Fruit fly (Drosophila melanogaster) whole organism, embryonic: ENCODE measurements around the gene ZnT63C.
A peak's percentile ranks its signal among the peaks of the same experiment; 100 is the strongest.

ENCODE experiments used
- CG10267 ChIP-seq: fragments of 200-800 bp; sonication (Bioruptor generic); optimal IDR thresholded peaks from 2 replicates; lab custom pipeline; 2018; ENCODE audit warnings: missing biosample characterization, mild to moderate bottlenecking, missing genetic modification characterization, moderate library complexity
- CG1233 ChIP-seq: fragments of 200-800 bp; sonication (Bioruptor generic); optimal IDR thresholded peaks from 4 replicates; lab custom pipeline; 2018; ENCODE audit warnings: missing biosample characterization, mild to moderate bottlenecking, missing genetic modification characterization
- CG12744 ChIP-seq: fragments of 200-800 bp; sonication (Bioruptor generic); optimal IDR thresholded peaks from 2 replicates; lab custom pipeline; 2016; ENCODE audit warnings: missing biosample characterization, missing genetic modification characterization
- CG13424 ChIP-seq: fragments of 200-800 bp; sonication (Bioruptor generic); optimal IDR thresholded peaks from 2 replicates; lab custom pipeline; 2019; ENCODE audit warnings: missing biosample characterization, mild to moderate bottlenecking, missing genetic modification characterization, moderate library complexity
- CG13775 ChIP-seq: fragments of 200-800 bp; sonication (Bioruptor generic); optimal IDR thresholded peaks from 3 replicates; lab custom pipeline; 2017; ENCODE audit warnings: missing biosample characterization, mild to moderate bottlenecking, missing genetic modification characterization
- CG13894 ChIP-seq: fragments of 200-800 bp; sonication (Bioruptor generic); optimal IDR thresholded peaks from 3 replicates; lab custom pipeline; 2018; ENCODE audit warnings: missing biosample characterization, mild to moderate bottlenecking, missing genetic modification characterization, moderate library complexity
- CG14014 ChIP-seq: fragments of 200-800 bp; sonication (Bioruptor generic); IDR thresholded peaks from 2 replicates; pipeline ENCODE4 v1.3.6; 2022; ENCODE audit warnings: missing biosample characterization, missing genetic modification characterization
- CG14441 ChIP-seq: fragments of 200-800 bp; sonication (Bioruptor generic); IDR thresholded peaks from 2 replicates; pipeline ENCODE4 v1.3.6; 2022; ENCODE audit warnings: missing biosample characterization, missing genetic modification characterization
- CG14965 ChIP-seq: fragments of 200-800 bp; sonication (Bioruptor generic); optimal IDR thresholded peaks from 2 replicates; lab custom pipeline; 2016; ENCODE audit warnings: missing biosample characterization, missing genetic modification characterization, borderline replicate concordance
- CG17186 ChIP-seq: fragments of 200-800 bp; sonication (Bioruptor generic); optimal IDR thresholded peaks from 3 replicates; lab custom pipeline; 2017; ENCODE audit warnings: missing biosample characterization, missing genetic modification reagents, missing genetic modification characterization
- CG17359 ChIP-seq: fragments of 200-800 bp; sonication (Bioruptor generic); optimal IDR thresholded peaks from 3 replicates; lab custom pipeline; 2018; ENCODE audit warnings: missing biosample characterization, mild to moderate bottlenecking, missing genetic modification characterization, moderate library complexity
- CG17568 ChIP-seq: fragments of 200-800 bp; sonication (Bioruptor generic); optimal IDR thresholded peaks from 2 replicates; lab custom pipeline; 2018; ENCODE audit warnings: missing biosample characterization, mild to moderate bottlenecking, missing genetic modification characterization, moderate library complexity
- CG30020 ChIP-seq: fragments of 200-800 bp; optimal IDR thresholded peaks from 2 replicates; lab custom pipeline; 2019; ENCODE audit warnings: missing biosample characterization, mild to moderate bottlenecking, missing genetic modification characterization, moderate library complexity
- CG33213 ChIP-seq: fragments of 200-800 bp; sonication (Bioruptor generic); optimal IDR thresholded peaks from 3 replicates; lab custom pipeline; 2016; ENCODE audit warnings: missing biosample characterization, missing genetic modification characterization
- CG4404 ChIP-seq: fragments of 200-800 bp; sonication (Bioruptor generic); IDR thresholded peaks from 2 replicates; pipeline ENCODE4 v1.3.6; 2022; ENCODE audit warnings: missing biosample characterization, missing genetic modification characterization
- CG6254 ChIP-seq: fragments of 200-800 bp; sonication (Bioruptor generic); optimal IDR thresholded peaks from 3 replicates; lab custom pipeline; 2017; ENCODE audit warnings: mild to moderate bottlenecking, missing biosample characterization, missing genetic modification reagents, missing genetic modification characterization
- CG6272 ChIP-seq: fragments of 200-800 bp; sonication (Bioruptor generic); IDR thresholded peaks from 2 replicates; pipeline ENCODE4 v1.3.6; 2022; ENCODE audit warnings: missing biosample characterization, missing genetic modification characterization
- CG7372 ChIP-seq: fragments of 200-800 bp; sonication (Bioruptor generic); IDR thresholded peaks from 2 replicates; pipeline ENCODE4 v1.3.6; 2022; ENCODE audit warnings: missing biosample characterization, missing genetic modification characterization
- CG8089 ChIP-seq: fragments of 200-800 bp; sonication (Bioruptor generic); optimal IDR thresholded peaks from 3 replicates; lab custom pipeline; 2016; ENCODE audit warnings: missing biosample characterization, missing genetic modification characterization
- CG8944 ChIP-seq: fragments of 200-800 bp; sonication (Bioruptor generic); optimal IDR thresholded peaks from 3 replicates; lab custom pipeline; 2016; ENCODE audit warnings: missing biosample characterization, missing genetic modification characterization
- CG9437 ChIP-seq: fragments of 200-800 bp; sonication (Bioruptor generic); optimal IDR thresholded peaks from 2 replicates; lab custom pipeline; 2018; ENCODE audit warnings: missing biosample characterization, mild to moderate bottlenecking, missing genetic modification characterization
- CG9876 ChIP-seq: fragments of 200-800 bp; sonication (Bioruptor generic); optimal IDR thresholded peaks from 2 replicates; lab custom pipeline; 2016; ENCODE audit warnings: missing biosample characterization, missing genetic modification characterization
- CkIIα-i1 ChIP-seq: fragments of 200-800 bp; sonication (Bioruptor generic); IDR thresholded peaks from 2 replicates; pipeline ENCODE4 v1.3.6; 2022; ENCODE audit warnings: missing biosample characterization, missing genetic modification characterization
- D19B ChIP-seq: fragments of 200-800 bp; sonication (Bioruptor generic); optimal IDR thresholded peaks from 2 replicates; lab custom pipeline; 2017; ENCODE audit warnings: missing biosample characterization, mild to moderate bottlenecking, missing genetic modification characterization
- Dip3 ChIP-seq: fragments of 200-800 bp; sonication (Bioruptor generic); optimal IDR thresholded peaks from 3 replicates; lab custom pipeline; 2016; ENCODE audit warnings: missing biosample characterization, missing genetic modification characterization
- Hmr ChIP-seq: fragments of 200-800 bp; sonication (Bioruptor generic); optimal IDR thresholded peaks from 3 replicates; lab custom pipeline; 2017; ENCODE audit warnings: mild to moderate bottlenecking, missing biosample characterization, missing genetic modification reagents, missing genetic modification characterization
- Hr3 ChIP-seq: fragments of 200-800 bp; sonication (Bioruptor generic); optimal IDR thresholded peaks from 3 replicates; lab custom pipeline; 2016; ENCODE audit warnings: missing biosample characterization, missing genetic modification characterization
- Hr39 ChIP-seq: fragments of >200 bp; optimal IDR thresholded peaks from 2 replicates; lab custom pipeline; 2017
- Opbp ChIP-seq: fragments of 200-800 bp; sonication (Bioruptor generic); IDR thresholded peaks from 3 replicates; pipeline ENCODE4 v1.3.6; 2022; ENCODE audit warnings: missing biosample characterization, missing genetic modification characterization; ENCODE audit not compliant: partially characterized antibody
- Sox100B ChIP-seq: fragments of 200-800 bp; sonication (Bioruptor generic); optimal IDR thresholded peaks from 3 replicates; lab custom pipeline; 2018; ENCODE audit warnings: missing biosample characterization, mild to moderate bottlenecking, missing genetic modification characterization
- TFAM ChIP-seq: fragments of 200-800 bp; sonication (Bioruptor generic); optimal IDR thresholded peaks from 2 replicates; lab custom pipeline; 2017; ENCODE audit warnings: missing biosample characterization, missing genetic modification characterization, inconsistent platforms
- Taf1 ChIP-seq: fragments of 200-800 bp; sonication (Bioruptor generic); IDR thresholded peaks from 2 replicates; pipeline ENCODE4 v1.3.6; 2022; ENCODE audit warnings: missing biosample characterization, missing genetic modification characterization
- Tbp ChIP-seq: fragments of >200 bp; optimal IDR thresholded peaks from 2 replicates; lab custom pipeline; 2018; ENCODE audit warnings: missing biosample characterization, missing genetic modification characterization
- ac ChIP-seq: fragments of 200-800 bp; sonication (Bioruptor generic); optimal IDR thresholded peaks from 3 replicates; lab custom pipeline; 2017; ENCODE audit warnings: missing biosample characterization, mild to moderate bottlenecking, missing genetic modification characterization
- bcd ChIP-seq: fragments of 200-800 bp; sonication (Bioruptor generic); optimal IDR thresholded peaks from 2 replicates; lab custom pipeline; 2017; ENCODE audit warnings: missing biosample characterization, mild to moderate bottlenecking, missing genetic modification characterization
- bsh ChIP-seq, 2 experiments: fragments of 200-800 bp; sonication (Bioruptor generic); optimal IDR thresholded peaks; 2 replicates each; lab custom pipeline; 2017 to 2018; ENCODE audit warnings: mild to moderate bottlenecking in 2 of 2, missing biosample characterization in 2 of 2, missing genetic modification characterization in 2 of 2, moderate library complexity in 1 of 2
- cad ChIP-seq: fragments of >200 bp; optimal IDR thresholded peaks from 2 replicates; lab custom pipeline; 2017; ENCODE audit warnings: missing biosample characterization, missing genetic modification characterization
- cato ChIP-seq: fragments of 200-800 bp; sonication (Bioruptor generic); optimal IDR thresholded peaks from 2 replicates; lab custom pipeline; 2016; ENCODE audit warnings: missing biosample characterization, missing genetic modification characterization, borderline replicate concordance
- en ChIP-seq: fragments of 200-800 bp; sonication (Bioruptor generic); optimal IDR thresholded peaks from 2 replicates; lab custom pipeline; 2016; ENCODE audit warnings: missing biosample characterization, missing genetic modification characterization
- fd3F ChIP-seq: fragments of 200-800 bp; sonication (Bioruptor generic); optimal IDR thresholded peaks from 2 replicates; lab custom pipeline; 2018; ENCODE audit warnings: missing biosample characterization, mild to moderate bottlenecking, missing genetic modification characterization, moderate library complexity
- gem ChIP-seq: fragments of 200-800 bp; sonication (Bioruptor generic); optimal IDR thresholded peaks from 2 replicates; lab custom pipeline; 2019; ENCODE audit warnings: missing biosample characterization, mild to moderate bottlenecking, missing genetic modification characterization, moderate library complexity
- hkb ChIP-seq, 2 experiments: fragments of 200-800 bp in 1 of 2; fragments of >200 bp in 1 of 2; sonication (Bioruptor generic) in 1 of 2; IDR thresholded peaks in 1 of 2; optimal IDR thresholded peaks in 1 of 2; 2 replicates each; pipeline versions ENCODE4 v1.3.6 to Lab custom; 2017 to 2022; ENCODE audit warnings: missing biosample characterization in 1 of 2, missing genetic modification characterization in 1 of 2
- kay ChIP-seq: fragments of 200-800 bp; sonication (Bioruptor generic); optimal IDR thresholded peaks from 2 replicates; lab custom pipeline; 2016; ENCODE audit warnings: missing biosample characterization, missing genetic modification characterization
- luna ChIP-seq: fragments of 200-800 bp; sonication (Bioruptor generic); optimal IDR thresholded peaks from 2 replicates; lab custom pipeline; 2016; ENCODE audit warnings: missing biosample characterization, missing genetic modification characterization
- psq ChIP-seq: fragments of 200-800 bp; sonication (Bioruptor generic); optimal IDR thresholded peaks from 2 replicates; lab custom pipeline; 2017; ENCODE audit warnings: missing biosample characterization, missing genetic modification characterization
- sd ChIP-seq: fragments of 200-800 bp; sonication (Bioruptor generic); optimal IDR thresholded peaks from 3 replicates; lab custom pipeline; 2018; ENCODE audit warnings: missing biosample characterization, mild to moderate bottlenecking, missing genetic modification characterization, moderate library complexity
- sqz ChIP-seq: fragments of 200-800 bp; sonication (Bioruptor generic); optimal IDR thresholded peaks from 3 replicates; lab custom pipeline; 2018; ENCODE audit warnings: missing biosample characterization, mild to moderate bottlenecking, missing genetic modification characterization
- ssp ChIP-seq: fragments of 200-800 bp; sonication (Bioruptor generic); IDR thresholded peaks from 2 replicates; pipeline ENCODE4 v1.3.6; 2022; ENCODE audit warnings: missing biosample characterization, missing genetic modification characterization
- tin ChIP-seq: fragments of 200-800 bp; sonication (Bioruptor generic); optimal IDR thresholded peaks from 3 replicates; lab custom pipeline; 2016; ENCODE audit warnings: missing biosample characterization, missing genetic modification characterization
- twi ChIP-seq: fragments of 200-800 bp; optimal IDR thresholded peaks from 2 replicates; lab custom pipeline; 2019; ENCODE audit warnings: missing biosample characterization, mild to moderate bottlenecking, missing genetic modification characterization, moderate library complexity
- z ChIP-seq: fragments of 200-800 bp; sonication (Bioruptor generic); IDR thresholded peaks from 3 replicates; pipeline ENCODE4 v1.3.6; 2022; ENCODE audit warnings: missing biosample characterization, missing genetic modification characterization

Gene ZnT63C

dm6 chr3L:3319223-3319643 is 15.7 kb downstream of the ZnT63C start, which contains the start of the genes PIG-C, CG12016 and Dpm2 (continued):
- TF ChIP-seq CG13424 (tag; lab: Kevin White, UChicago), result peak; percentile 74
- TF ChIP-seq z, result no peak
- TF ChIP-seq ssp (GFP tag; lab: Robert Waterston, UW), result peak; percentile 67; the same call in 1 of the 2 replicates
- TF ChIP-seq CG9876 (GFP tag; lab: Kevin White, UChicago), result peak; percentile 30
- TF ChIP-seq bsh (GFP tag; optimal IDR thresholded peaks at IDR 0.05; lab: Kevin White, UChicago), result peak in 1 of 2 experiments; percentile 43
- TF ChIP-seq hkb (optimal IDR thresholded peaks at IDR 0.05; lab: Kevin White, UChicago), result no peak
- no peak for TF ChIP-seq hkb (GFP tag; IDR thresholded peaks at IDR 0.05; lab: Robert Waterston, UW)
- no peak for TF ChIP-seq ac (GFP tag; lab: Kevin White, UChicago)
- no peak for TF ChIP-seq bcd (GFP tag; lab: Kevin White, UChicago)
- peak; percentile 36 for TF ChIP-seq CG8089 (GFP tag; lab: Kevin White, UChicago)
- peak; percentile 52 for TF ChIP-seq CG12744 (GFP tag; lab: Kevin White, UChicago)
- TF ChIP-seq CG30020 (tag; lab: Kevin White, UChicago), result peak; percentile 62
- TF ChIP-seq tin, result peak; percentile 68
- no peak for TF ChIP-seq CG14965
- no peak for TF ChIP-seq CG6254
- no peak for TF ChIP-seq sd (tag; lab: Kevin White, UChicago)
- peak; percentile 48 for TF ChIP-seq Dip3 (GFP tag; lab: Kevin White, UChicago)
- TF ChIP-seq CG33213 (GFP tag; lab: Kevin White, UChicago), result peak; percentile 55
- no peak for TF ChIP-seq sqz
- TF ChIP-seq kay, result peak; percentile 62
- TF ChIP-seq Taf1 (GFP tag; lab: Robert Waterston, UW), result no peak
- TF ChIP-seq twi (tag; lab: Kevin White, UChicago), result peak; percentile 60
- no peak for TF ChIP-seq CG13894 (tag; lab: Kevin White, UChicago)
- TF ChIP-seq en (GFP tag; lab: Kevin White, UChicago), result peak; percentile 35
- peak; percentile 81 for TF ChIP-seq CG17186 (GFP tag; lab: Kevin White, UChicago)
- TF ChIP-seq Tbp (GFP tag; lab: Kevin White, UChicago), result peak; percentile 1
- peak; percentile 67; the same call in 1 of the 2 replicates for TF ChIP-seq CG6272
- TF ChIP-seq Sox100B (GFP tag; lab: Kevin White, UChicago), result no peak
- no peak for TF ChIP-seq D19B (GFP tag; lab: Kevin White, UChicago)
- TF ChIP-seq Hmr (GFP tag; lab: Kevin White, UChicago), result no peak
- TF ChIP-seq CG14441 (GFP tag; lab: Robert Waterston, UW), result peak; percentile 50; the same call in 1 of the 2 replicates
- no peak for TF ChIP-seq cad (GFP tag; lab: Kevin White, UChicago)
- peak; percentile 12 for TF ChIP-seq fd3F
- TF ChIP-seq CG14014 (GFP tag; lab: Robert Waterston, UW), result peak; percentile 50; the same call in 1 of the 2 replicates
- no peak for TF ChIP-seq CG17568
- no peak for TF ChIP-seq TFAM (GFP tag; lab: Kevin White, UChicago)
- peak; percentile 48 for TF ChIP-seq CG17359 (tag; lab: Kevin White, UChicago)
- peak; percentile 58 for TF ChIP-seq luna
- TF ChIP-seq CG10267 (tag; lab: Kevin White, UChicago), result peak; percentile 75
- no peak for TF ChIP-seq Hr39
- peak; percentile 50; the same call in 1 of the 2 replicates for TF ChIP-seq CG4404 (GFP tag; lab: Robert Waterston, UW)
- TF ChIP-seq CG13775, result peak; percentile 69
- no peak for TF ChIP-seq gem (tag; lab: Kevin White, UChicago)
- TF ChIP-seq CG7372 (GFP tag; lab: Robert Waterston, UW), result peak; percentile 65
- TF ChIP-seq cato (GFP tag; lab: Kevin White, UChicago), result peak; percentile 67
- peak; percentile 14 for TF ChIP-seq CG9437 (GFP tag; lab: Kevin White, UChicago)
- peak; percentile 96 for TF ChIP-seq Opbp (GFP tag; lab: Robert Waterston, UW)
- peak; percentile 5 for TF ChIP-seq psq (GFP tag; lab: Kevin White, UChicago)
- no peak for TF ChIP-seq CkIIα-i1 (GFP tag; lab: Robert Waterston, UW)
- peak; percentile 48 for TF ChIP-seq Hr3 (GFP tag; lab: Kevin White, UChicago)
- TF ChIP-seq CG1233 (GFP tag; lab: Kevin White, UChicago), result peak; percentile 26
- peak; percentile 70 for TF ChIP-seq CG8944 (GFP tag; lab: Kevin White, UChicago)
